Fruit fly (Drosophila melanogaster) whole organism, pupa: Measurements from ENCODE around the gene Cpr64Ab.

Experiments
- CG10348 ChIP-seq: fragments of 200-800 bp; sonication (Bioruptor generic); IDR thresholded peaks from 2 replicates; pipeline ENCODE4 v1.3.6; 2022; ENCODE audit warnings: missing biosample characterization, missing genetic modification characterization
- CG12605 ChIP-seq: fragments of 200-800 bp; sonication (Bioruptor generic); IDR thresholded peaks from 2 replicates; pipeline ENCODE4 v1.3.6; 2022; ENCODE audit warnings: missing biosample characterization, missing genetic modification characterization
- CG13204 ChIP-seq: fragments of 200-800 bp; sonication (Bioruptor generic); optimal IDR thresholded peaks from 2 replicates; lab custom pipeline; 2018; ENCODE audit warnings: missing biosample characterization, mild to moderate bottlenecking, missing genetic modification characterization, moderate library complexity
- CG14655 ChIP-seq: fragments of 200-800 bp; sonication (Bioruptor generic); optimal IDR thresholded peaks from 3 replicates; lab custom pipeline; 2017; ENCODE audit warnings: mild to moderate bottlenecking, missing biosample characterization, missing genetic modification reagents, missing genetic modification characterization
- CG15710 ChIP-seq: fragments of 200-800 bp; sonication (Bioruptor generic); optimal IDR thresholded peaks from 2 replicates; lab custom pipeline; 2018; ENCODE audit warnings: missing biosample characterization, mild to moderate bottlenecking, missing genetic modification characterization, moderate library complexity
- CG17806 ChIP-seq: fragments of 200-800 bp; sonication (Bioruptor generic); optimal IDR thresholded peaks from 2 replicates; lab custom pipeline; 2018; ENCODE audit warnings: missing biosample characterization, mild to moderate bottlenecking, missing genetic modification characterization, moderate library complexity
- CG32121 ChIP-seq: fragments of 200-800 bp; sonication (Bioruptor generic); IDR thresholded peaks from 2 replicates; pipeline ENCODE4 v1.3.6; 2022; ENCODE audit warnings: missing biosample characterization, missing genetic modification characterization
- CG34367 ChIP-seq: fragments of 200-800 bp; sonication (Bioruptor generic); optimal IDR thresholded peaks from 2 replicates; lab custom pipeline; 2018; ENCODE audit warnings: missing biosample characterization, mild to moderate bottlenecking, missing genetic modification characterization
- CG4496 ChIP-seq: fragments of 200-800 bp; sonication (Bioruptor generic); IDR thresholded peaks from 3 replicates; pipeline ENCODE4 v1.3.6; 2022; ENCODE audit warnings: missing biosample characterization, missing genetic modification characterization
- CG8159 ChIP-seq: fragments of 200-800 bp; sonication (Bioruptor generic); optimal IDR thresholded peaks from 3 replicates; lab custom pipeline; 2018; ENCODE audit warnings: missing biosample characterization, mild to moderate bottlenecking, missing genetic modification characterization, moderate library complexity
- CG8301 ChIP-seq: fragments of 200-800 bp; sonication (Bioruptor generic); optimal IDR thresholded peaks from 2 replicates; lab custom pipeline; 2018; ENCODE audit warnings: missing biosample characterization, mild to moderate bottlenecking, missing genetic modification characterization
- CG9948 ChIP-seq: fragments of 200-800 bp; sonication (Bioruptor generic); optimal IDR thresholded peaks from 2 replicates; lab custom pipeline; 2018; ENCODE audit warnings: missing biosample characterization, mild to moderate bottlenecking, missing genetic modification characterization, moderate library complexity
- D1 ChIP-seq: fragments of 200-800 bp; sonication (Bioruptor generic); optimal IDR thresholded peaks from 2 replicates; lab custom pipeline; 2018; ENCODE audit warnings: missing biosample characterization, mild to moderate bottlenecking, missing genetic modification characterization, moderate library complexity
- EcR ChIP-seq: fragments of 200-800 bp; sonication (Bioruptor generic); optimal IDR thresholded peaks from 3 replicates; lab custom pipeline; 2019; ENCODE audit warnings: missing biosample characterization, missing genetic modification characterization, mild to moderate bottlenecking, moderate library complexity, missing genetic modification reagents
- Ets98B ChIP-seq: fragments of 200-800 bp; sonication (Bioruptor generic); IDR thresholded peaks from 2 replicates; pipeline ENCODE4 v1.3.6; 2022; ENCODE audit warnings: missing biosample characterization, missing genetic modification characterization
- Pif1A ChIP-seq: fragments of 200-800 bp; sonication (Bioruptor generic); optimal IDR thresholded peaks from 3 replicates; lab custom pipeline; 2016; ENCODE audit warnings: missing biosample characterization, missing genetic modification characterization
- Pif1B ChIP-seq: fragments of 200-800 bp; sonication (Bioruptor generic); optimal IDR thresholded peaks from 3 replicates; lab custom pipeline; 2016; ENCODE audit warnings: missing biosample characterization, missing genetic modification characterization
- Snoo ChIP-seq: fragments of 200-800 bp; sonication (Bioruptor generic); optimal IDR thresholded peaks from 3 replicates; lab custom pipeline; 2017; ENCODE audit warnings: missing biosample characterization, mild to moderate bottlenecking, missing genetic modification characterization, inconsistent platforms
- fd96Ca ChIP-seq: fragments of 200-800 bp; sonication (Bioruptor generic); IDR thresholded peaks from 3 replicates; pipeline ENCODE4 v1.3.6; 2022; ENCODE audit warnings: missing biosample characterization, missing genetic modification characterization
- gl ChIP-seq: fragments of 200-800 bp; sonication (Bioruptor generic); optimal IDR thresholded peaks from 2 replicates; lab custom pipeline; 2018; ENCODE audit warnings: missing biosample characterization, mild to moderate bottlenecking, missing genetic modification characterization
- rn ChIP-seq: fragments of 200-800 bp; sonication (Bioruptor generic); IDR thresholded peaks from 2 replicates; pipeline ENCODE4 v1.3.6; 2022; ENCODE audit warnings: missing biosample characterization, missing genetic modification characterization

Cpr64Ab gene

dm6 chr3L:4229365-4229967, 18.1 kb upstream of the Cpr64Ab start:
- TF ChIP-seq CG34367 (tag; lab: Kevin White, UChicago) (peak; percentile 6), D1 (tag; lab: Kevin White, UChicago) (no peak), CG17806 (tag; lab: Kevin White, UChicago) (no peak), EcR (GFP tag; lab: Kevin White, UChicago) (no peak), Snoo (tag; lab: Kevin White, UChicago) (no peak), CG12605 (no peak), CG15710 (peak; percentile 11), Ets98B (no peak), rn (no peak), gl (tag; lab: Kevin White, UChicago) (no peak), CG9948 (tag; lab: Kevin White, UChicago) (peak; percentile 1), CG4496 (GFP tag; lab: Robert Waterston, UW) (no peak), CG8301 (tag; lab: Kevin White, UChicago) (no peak), CG14655 (GFP tag; lab: Kevin White, UChicago) (peak; percentile 13), CG32121 (GFP tag; lab: Robert Waterston, UW) (no peak), CG13204 (no peak), fd96Ca (GFP tag; lab: Robert Waterston, UW) (no peak), CG10348 (GFP tag; lab: Robert Waterston, UW) (no peak), Pif1A (GFP tag; lab: Kevin White, UChicago) (no peak), Pif1B (no peak), CG8159 (peak; percentile 27)

dm6 chr3L:4228187-4228836, 17.0 kb upstream of the Cpr64Ab start:
- TF ChIP-seq gl (tag; lab: Kevin White, UChicago) (peak; percentile 97), CG8301 (tag; lab: Kevin White, UChicago) (peak; percentile 99), CG4496 (GFP tag; lab: Robert Waterston, UW) (peak; percentile 99), Pif1A (GFP tag; lab: Kevin White, UChicago) (peak; percentile 98), CG9948 (tag; lab: Kevin White, UChicago) (peak; percentile 97), rn (peak; percentile 99), CG34367 (tag; lab: Kevin White, UChicago) (peak; percentile 99), CG15710 (peak; percentile 99), CG10348 (GFP tag; lab: Robert Waterston, UW) (peak; percentile 97), CG32121 (GFP tag; lab: Robert Waterston, UW) (peak; percentile 99), Snoo (tag; lab: Kevin White, UChicago) (peak; percentile 97), Pif1B (peak; percentile 97), CG14655 (GFP tag; lab: Kevin White, UChicago) (peak; percentile 99), Ets98B (peak; percentile 99), CG13204 (peak; percentile 95), CG12605 (peak; percentile 99), fd96Ca (GFP tag; lab: Robert Waterston, UW) (peak; percentile 99), EcR (GFP tag; lab: Kevin White, UChicago) (peak; percentile 89), D1 (tag; lab: Kevin White, UChicago) (peak; percentile 88), CG17806 (tag; lab: Kevin White, UChicago) (peak; percentile 98), CG8159 (peak; percentile 99)

- TF ChIP-seq D1 (tag; lab: Kevin White, UChicago) (no peak), CG10348 (GFP tag; lab: Robert Waterston, UW) (no peak), CG8159 (peak; percentile 42), Snoo (tag; lab: Kevin White, UChicago) (no peak), CG4496 (GFP tag; lab: Robert Waterston, UW) (peak; percentile 42; the same call in 1 of the 3 replicates), CG13204 (peak; percentile 64), CG12605 (peak; percentile 43; the same call in 1 of the 2 replicates), rn (no peak), CG15710 (peak; percentile 31), EcR (GFP tag; lab: Kevin White, UChicago) (peak; percentile 67), CG14655 (GFP tag; lab: Kevin White, UChicago) (peak; percentile 8), CG32121 (GFP tag; lab: Robert Waterston, UW) (peak; percentile 31; the same call in 1 of the 2 replicates), CG34367 (tag; lab: Kevin White, UChicago) (no peak), Ets98B (peak; percentile 49; the same call in 1 of the 2 replicates), Pif1A (GFP tag; lab: Kevin White, UChicago) (no peak), CG8301 (tag; lab: Kevin White, UChicago) (no peak), gl (tag; lab: Kevin White, UChicago) (no peak)
These were observed 15.8 kb upstream of the Cpr64Ab start, which contains the start of gene CG46460 for dm6 chr3L:4227164-4227563. TSS of gene CG46460 (minus strand) at chr3L:4227302.

- TF ChIP-seq CG8301 (tag; lab: Kevin White, UChicago), result peak; percentile 18
- TF ChIP-seq Ets98B, result peak; percentile 30; the same call in 1 of the 2 replicates
- TF ChIP-seq CG14655 (GFP tag; lab: Kevin White, UChicago), result peak; percentile 20
- TF ChIP-seq CG32121 (GFP tag; lab: Robert Waterston, UW), result no peak
- TF ChIP-seq fd96Ca (GFP tag; lab: Robert Waterston, UW), result 0 out of 3 replicates have a peak, but pooled peaks have one; percentile 36
- TF ChIP-seq EcR (GFP tag; lab: Kevin White, UChicago), result peak; percentile 40
- no peak for TF ChIP-seq D1 (tag; lab: Kevin White, UChicago)
- peak; percentile 8 for TF ChIP-seq gl (tag; lab: Kevin White, UChicago)
These were observed 14.5 kb upstream of the Cpr64Ab start for dm6 chr3L:4225647-4226470.
